Fruit fly (Drosophila melanogaster) S2 (cell line): ENCODE measurements around the gene Prosalpha2.

Experiments
- CG8478 ChIP-seq: fragments of >200 bp; optimal IDR thresholded peaks from 2 replicates; lab custom pipeline; 2018
- CTCF ChIP-seq, 2 experiments: fragments of >200 bp; optimal IDR thresholded peaks; 2 replicates each; lab custom pipeline; 2018

- TF ChIP-seq CG8478 (lab: Kevin White, UChicago): no peak
- no peak for TF ChIP-seq CTCF (optimal IDR thresholded peaks at IDR 0.05; lab: Kevin White, UChicago)
These were observed 46.8 kb upstream of the Prosalpha2 start for dm6 chr3R:12384274-12384673.
